Fruit fly (Drosophila melanogaster) whole organism, adult: ENCODE results near the gene Syn.

Experiments
- CG11617 ChIP-seq: fragments of 200-800 bp; sonication (Bioruptor generic); optimal IDR thresholded peaks from 2 replicates; lab custom pipeline; 2017; ENCODE audit warnings: mild to moderate bottlenecking, missing biosample characterization, missing genetic modification reagents, missing genetic modification characterization
- CG12768 ChIP-seq: fragments of 200-800 bp; sonication (Bioruptor generic); optimal IDR thresholded peaks from 2 replicates; lab custom pipeline; 2017; ENCODE audit warnings: missing biosample characterization, missing genetic modification characterization, mild to moderate bottlenecking, moderate library complexity, missing genetic modification reagents
- CG14711 ChIP-seq: fragments of 200-800 bp; sonication (Bioruptor generic); optimal IDR thresholded peaks from 2 replicates; lab custom pipeline; 2018; ENCODE audit warnings: missing biosample characterization, mild to moderate bottlenecking, missing genetic modification characterization, moderate library complexity
- CG1620 ChIP-seq: fragments of 200-800 bp; sonication (Bioruptor generic); optimal IDR thresholded peaks from 2 replicates; lab custom pipeline; 2016; ENCODE audit warnings: missing biosample characterization, missing genetic modification characterization
- CG33017 ChIP-seq: fragments of 200-800 bp; sonication (Bioruptor generic); optimal IDR thresholded peaks from 2 replicates; lab custom pipeline; 2018; ENCODE audit warnings: missing biosample characterization, mild to moderate bottlenecking, missing genetic modification characterization, moderate library complexity
- CG5204 ChIP-seq: fragments of 200-800 bp; sonication (Bioruptor generic); optimal IDR thresholded peaks from 2 replicates; lab custom pipeline; 2016; ENCODE audit warnings: missing biosample characterization, missing genetic modification characterization
- CG7045 ChIP-seq: fragments of 200-800 bp; sonication (Bioruptor generic); optimal IDR thresholded peaks from 2 replicates; lab custom pipeline; 2017; ENCODE audit warnings: missing biosample characterization, mild to moderate bottlenecking, missing genetic modification characterization
- CG7101 ChIP-seq: fragments of 200-800 bp; sonication (Bioruptor generic); optimal IDR thresholded peaks from 2 replicates; lab custom pipeline; 2018; ENCODE audit warnings: missing biosample characterization, mild to moderate bottlenecking, missing genetic modification characterization, moderate library complexity
- Clk ChIP-seq: fragments of 200-800 bp; sonication (Bioruptor generic); optimal IDR thresholded peaks from 2 replicates; lab custom pipeline; 2017; ENCODE audit warnings: missing biosample characterization, missing genetic modification characterization
- Crg-1 ChIP-seq: fragments of 200-800 bp; sonication (Bioruptor generic); optimal IDR thresholded peaks from 2 replicates; lab custom pipeline; 2016; ENCODE audit warnings: missing biosample characterization, missing genetic modification characterization
- Hr96 ChIP-seq: fragments of 200-800 bp; sonication (Bioruptor generic); optimal IDR thresholded peaks from 2 replicates; lab custom pipeline; 2016; ENCODE audit warnings: missing biosample characterization, missing genetic modification characterization
- Mnt ChIP-seq: fragments of 200-800 bp; sonication (Bioruptor generic); optimal IDR thresholded peaks from 2 replicates; lab custom pipeline; 2016; ENCODE audit warnings: missing biosample characterization, mild to moderate bottlenecking, missing genetic modification characterization
- bab1 ChIP-seq: fragments of 200-800 bp; sonication (Bioruptor generic); optimal IDR thresholded peaks from 3 replicates; lab custom pipeline; 2019; ENCODE audit warnings: missing biosample characterization, mild to moderate bottlenecking, missing genetic modification characterization, moderate library complexity
- cic ChIP-seq: fragments of 200-800 bp; sonication (Bioruptor generic); optimal IDR thresholded peaks from 2 replicates; lab custom pipeline; 2017; ENCODE audit warnings: missing biosample characterization, mild to moderate bottlenecking, missing genetic modification characterization, moderate library complexity
- cnc ChIP-seq, 2 experiments: fragments of >200 bp; optimal IDR thresholded peaks; 2 replicates each; lab custom pipeline; 2017
- kay ChIP-seq: fragments of 200-800 bp; sonication (Bioruptor generic); peaks from one replicate; lab custom pipeline; 2016; ENCODE audit warnings: missing biosample characterization, missing genetic modification characterization, borderline replicate concordance
- ovo ChIP-seq: fragments of 200-800 bp; sonication (Bioruptor generic); optimal IDR thresholded peaks from 2 replicates; lab custom pipeline; 2016; ENCODE audit warnings: missing biosample characterization, missing genetic modification characterization
- pad ChIP-seq: fragments of 200-800 bp; sonication (Bioruptor generic); optimal IDR thresholded peaks from 3 replicates; lab custom pipeline; 2017; ENCODE audit warnings: missing biosample characterization, missing genetic modification characterization, mild to moderate bottlenecking, moderate library complexity, missing genetic modification reagents
- tj ChIP-seq: fragments of 200-800 bp; sonication (Bioruptor generic); optimal IDR thresholded peaks from 3 replicates; lab custom pipeline; 2017; ENCODE audit warnings: missing biosample characterization, mild to moderate bottlenecking, missing genetic modification characterization, moderate library complexity
- toe ChIP-seq: fragments of 200-800 bp; sonication (Bioruptor generic); optimal IDR thresholded peaks from 2 replicates; lab custom pipeline; 2016; ENCODE audit warnings: missing biosample characterization, missing genetic modification characterization

The Syn gene

dm6 chr3R:10190084-10190782 is at the start of gene Syn:
Syn (plus strand) TSS chr3R:10190689.
- peak; percentile 17 for TF ChIP-seq CG7045
- TF ChIP-seq Mnt, result no peak
- no peak for TF ChIP-seq ovo (GFP tag; lab: Kevin White, UChicago)
- no peak for TF ChIP-seq CG5204
- no peak for TF ChIP-seq cnc (optimal IDR thresholded peaks at IDR 0.05; lab: Kevin White, UChicago)
- no peak for TF ChIP-seq tj (GFP tag; lab: Kevin White, UChicago)
- no peak for TF ChIP-seq pad (GFP tag; lab: Kevin White, UChicago)
- TF ChIP-seq bab1 (GFP tag; lab: Kevin White, UChicago), result no peak
- no peak for TF ChIP-seq CG14711 (tag; lab: Kevin White, UChicago)
- peak; percentile 13 for TF ChIP-seq CG33017 (tag; lab: Kevin White, UChicago)
- TF ChIP-seq Clk (GFP tag; lab: Kevin White, UChicago), result no peak
- no peak for TF ChIP-seq CG11617 (GFP tag; lab: Kevin White, UChicago)
- no peak for TF ChIP-seq kay (GFP tag; lab: Kevin White, UChicago)
- no peak for TF ChIP-seq Hr96

dm6 chr3R:10142770-10143169 is 47.7 kb upstream of the Syn start, which contains the start of gene CG42759:
CG42759 (plus strand) TSS chr3R:10143070.
- TF ChIP-seq CG1620 (GFP tag; lab: Kevin White, UChicago) (no peak), ovo (GFP tag; lab: Kevin White, UChicago) (no peak)

dm6 chr3R:10144103-10144998 is 46.1 kb upstream of the Syn start, which contains the start of the genes TAF1B and Invadolysin:
TAF1B (minus strand) TSS chr3R:10144184.
Invadolysin (plus strand) TSS chr3R:10144668.
- TF ChIP-seq CG12768 (GFP tag; lab: Kevin White, UChicago) (no peak), CG11617 (GFP tag; lab: Kevin White, UChicago) (peak; percentile 64), cic (GFP tag; lab: Kevin White, UChicago) (peak; percentile 70), tj (GFP tag; lab: Kevin White, UChicago) (no peak), Hr96 (peak; percentile 31), CG1620 (GFP tag; lab: Kevin White, UChicago) (peak; percentile 44), toe (GFP tag; lab: Kevin White, UChicago) (peak; percentile 71), bab1 (GFP tag; lab: Kevin White, UChicago) (peak; percentile 62), Crg-1 (peak; percentile 51), cnc (optimal IDR thresholded peaks at IDR 0.05; lab: Kevin White, UChicago) (no peak), ovo (GFP tag; lab: Kevin White, UChicago) (peak; percentile 57), pad (GFP tag; lab: Kevin White, UChicago) (peak; percentile 8), CG5204 (peak; percentile 48), CG14711 (tag; lab: Kevin White, UChicago) (peak; percentile 42), CG33017 (tag; lab: Kevin White, UChicago) (peak; percentile 49), Clk (GFP tag; lab: Kevin White, UChicago) (no peak), kay (GFP tag; lab: Kevin White, UChicago) (peak; percentile 98), CG7101 (peak; percentile 29), CG7045 (no peak), Mnt (peak; percentile 67)

- TF ChIP-seq CG12768 (GFP tag; lab: Kevin White, UChicago) (no peak), Hr96 (no peak), cnc (optimal IDR thresholded peaks at IDR 0.05; lab: Kevin White, UChicago) (no peak), CG7045 (no peak), CG33017 (tag; lab: Kevin White, UChicago) (no peak), CG11617 (GFP tag; lab: Kevin White, UChicago) (no peak)
These were observed 43.3 kb upstream of the Syn start for dm6 chr3R:10147176-10147575.

dm6 chr3R:10148376-10148887 is 42.1 kb upstream of the Syn start:
- no peak for TF ChIP-seq cnc (optimal IDR thresholded peaks at IDR 0.05; lab: Kevin White, UChicago)
- peak; percentile 57 for TF ChIP-seq kay (GFP tag; lab: Kevin White, UChicago)

- TF ChIP-seq cnc (optimal IDR thresholded peaks at IDR 0.05; lab: Kevin White, UChicago) (no peak), cic (GFP tag; lab: Kevin White, UChicago) (no peak), CG12768 (GFP tag; lab: Kevin White, UChicago) (no peak), toe (GFP tag; lab: Kevin White, UChicago) (no peak), tj (GFP tag; lab: Kevin White, UChicago) (no peak), Hr96 (no peak), CG14711 (tag; lab: Kevin White, UChicago) (no peak), Clk (GFP tag; lab: Kevin White, UChicago) (no peak), Crg-1 (no peak), CG5204 (no peak), CG1620 (GFP tag; lab: Kevin White, UChicago) (no peak), CG11617 (GFP tag; lab: Kevin White, UChicago) (no peak), bab1 (GFP tag; lab: Kevin White, UChicago) (no peak), CG7045 (no peak), ovo (GFP tag; lab: Kevin White, UChicago) (no peak), kay (GFP tag; lab: Kevin White, UChicago) (no peak), Mnt (no peak), CG33017 (tag; lab: Kevin White, UChicago) (no peak)
These were observed 40.7 kb upstream of the Syn start for dm6 chr3R:10149667-10150398.
